Worm (Caenorhabditis elegans): ENCODE results near the gene glna-2.

- TF ChIP-seq jun-1 (tag; optimal IDR thresholded peaks at IDR 0.05) (no peak), egl-27 (tag; optimal IDR thresholded peaks at IDR 0.05) (no peak), R02D3.7 (tag; optimal IDR thresholded peaks at IDR 0.05) (no peak), nhr-25 (tag; optimal IDR thresholded peaks at IDR 0.05; ENCODE audit: borderline replicate concordance, insufficient read depth) (no peak), zag-1 (tag; optimal IDR thresholded peaks at IDR 0.05) (no peak)
These were observed 34.1 kb upstream of the glna-2 start for ce11 chrII:7974189-7974823.

Data from whole organism, L4 larva.